Worm (Caenorhabditis elegans): ENCODE results near the gene R09F10.3.

DNA sequence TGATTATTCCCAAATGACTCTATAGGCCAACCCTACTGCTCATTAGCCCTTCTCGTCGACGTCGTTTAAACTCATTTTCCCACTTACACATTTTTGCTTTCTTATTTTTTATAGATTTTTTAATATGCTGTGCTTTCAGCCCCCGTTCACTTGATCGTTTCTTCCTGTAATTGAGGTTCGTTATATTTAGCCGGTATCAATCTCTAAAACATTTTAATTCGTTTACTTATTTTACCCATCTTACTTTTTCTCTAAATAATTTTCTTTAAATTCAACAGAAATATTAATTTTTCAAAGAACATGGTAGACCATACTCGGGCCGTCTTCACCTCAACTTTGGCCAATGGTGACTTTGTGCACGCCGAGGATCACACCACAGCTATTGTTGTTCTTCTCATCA is 47.2 kb downstream of the R09F10.3 start, which contains the start of gene F55E10.1:
- TF ChIP-seq pha-4 (tag; optimal IDR thresholded peaks at IDR 0.05) (no peak), tbx-8 (GFP tag; optimal IDR thresholded peaks at IDR 0.05) (no peak), snpc-4 (tag; optimal IDR thresholded peaks at IDR 0.05) (no peak), ceh-43 (GFP tag; optimal IDR thresholded peaks at IDR 0.05) (no peak), M03D4.4 (tag; optimal IDR thresholded peaks at IDR 0.05) (no peak), mep-1 (tag; optimal IDR thresholded peaks at IDR 0.05) (no peak), unc-62 (GFP tag; optimal IDR thresholded peaks at IDR 0.05) (no peak), elt-3 (tag; optimal IDR thresholded peaks at IDR 0.05) (no peak), mab-5 (tag; optimal IDR thresholded peaks at IDR 0.05) (no peak), nhr-28 (tag; optimal IDR thresholded peaks at IDR 0.05) (no peak), nhr-237 (tag; optimal IDR thresholded peaks at IDR 0.05) (no peak)
